Worm (Caenorhabditis elegans) whole organism, L4 larva: ENCODE measurements around the gene F08F1.9.

Experiments
- D1046.2 ChIP-seq: fragments of 200-800 bp; sonication (Bioruptor generic); IDR thresholded peaks from 2 replicates; pipeline ENCODE4 v1.3.6; 2022; ENCODE audit warnings: missing genetic modification characterization, missing compliant biosample characterization
- F49E8.2 ChIP-seq: sonication (generic microtip); optimal IDR thresholded peaks from 2 replicates; lab custom pipeline; 2016; ENCODE audit warnings: missing compliant biosample characterization, mild to moderate bottlenecking, missing genetic modification characterization, borderline replicate concordance
- R02D3.7 ChIP-seq: fragments of 150-350 bp; sonication (generic microtip); optimal IDR thresholded peaks from 3 replicates; lab custom pipeline; 2014; ENCODE audit warnings: missing biosample characterization, missing genetic modification characterization
- T26A8.4 ChIP-seq: fragments of 200-800 bp; sonication (Bioruptor generic); IDR thresholded peaks from 2 replicates; pipeline ENCODE4 v1.3.6; 2022; ENCODE audit warnings: missing genetic modification characterization, missing compliant biosample characterization
- Y105C5A.15 ChIP-seq: fragments of 200-800 bp; sonication (Bioruptor generic); IDR thresholded peaks from 2 replicates; pipeline ENCODE4 v1.3.6; 2022; ENCODE audit warnings: missing genetic modification characterization, missing compliant biosample characterization
- Y5F2A.4 ChIP-seq: fragments of 200-800 bp; sonication (Bioruptor generic); optimal IDR thresholded peaks from 2 replicates; lab custom pipeline; 2018; ENCODE audit warnings: mild to moderate bottlenecking, missing genetic modification characterization, missing compliant biosample characterization
- ZK337.2 ChIP-seq: fragments of 200-800 bp; sonication (Bioruptor generic); IDR thresholded peaks from 2 replicates; pipeline ENCODE4 v1.3.6; 2022; ENCODE audit warnings: missing genetic modification reagents, missing genetic modification characterization, missing compliant biosample characterization
- ZK546.5 ChIP-seq, 2 experiments: sonication (generic microtip); optimal IDR thresholded peaks; 2 replicates each; lab custom pipeline; 2017; ENCODE audit warnings: missing biosample characterization in 2 of 2, missing genetic modification characterization in 2 of 2
- aly-2 ChIP-seq: sonication (generic microtip); optimal IDR thresholded peaks from 2 replicates; lab custom pipeline; 2018; ENCODE audit warnings: missing biosample characterization, missing genetic modification characterization
- attf-4 ChIP-seq: sonication (generic microtip); optimal IDR thresholded peaks from 3 replicates; lab custom pipeline; 2017; ENCODE audit warnings: missing biosample characterization, missing genetic modification characterization
- ceh-32 ChIP-seq: sonication (generic microtip); optimal IDR thresholded peaks from 2 replicates; lab custom pipeline; 2016; ENCODE audit warnings: mild to moderate bottlenecking, missing genetic modification characterization, missing compliant biosample characterization; ENCODE audit not compliant: poor library complexity
- ceh-44 ChIP-seq: fragments of 200-800 bp; sonication (Bioruptor generic); IDR thresholded peaks from 2 replicates; pipeline ENCODE4 v1.3.6; 2022; ENCODE audit warnings: missing genetic modification reagents, missing genetic modification characterization, missing compliant biosample characterization
- ceh-82 ChIP-seq: sonication (generic microtip); optimal IDR thresholded peaks from 2 replicates; lab custom pipeline; 2017; ENCODE audit warnings: missing biosample characterization, missing genetic modification characterization
- cey-2 ChIP-seq: sonication (generic microtip); optimal IDR thresholded peaks from 3 replicates; lab custom pipeline; 2017; ENCODE audit warnings: missing genetic modification characterization, mild to moderate bottlenecking, missing compliant biosample characterization, antibody characterized with exemption, borderline replicate concordance; ENCODE audit not compliant: insufficient read depth
- ctbp-1 ChIP-seq: fragments of 200-800 bp; sonication (Bioruptor generic); IDR thresholded peaks from 2 replicates; pipeline ENCODE4 v1.3.6; 2022; ENCODE audit warnings: missing genetic modification reagents, missing genetic modification characterization, missing compliant biosample characterization
- daf-12 ChIP-seq: fragments of 150-350 bp; optimal IDR thresholded peaks from 2 replicates; lab custom pipeline; 2014; ENCODE audit warnings: missing biosample characterization, missing genetic modification reagents, missing genetic modification characterization
- daf-16 ChIP-seq, 3 experiments: sonication (generic microtip); optimal IDR thresholded peaks; 2 replicates each; lab custom pipeline; 2016 to 2017; ENCODE audit warnings: missing genetic modification characterization in 3 of 3, missing genetic modification reagents in 3 of 3, mild to moderate bottlenecking in 2 of 3, missing compliant biosample characterization in 2 of 3, missing biosample characterization in 1 of 3, moderate library complexity in 1 of 3
- daf-19 ChIP-seq: fragments of 200-800 bp; sonication (Bioruptor generic); conservative IDR thresholded peaks from 2 replicates; pipeline ENCODE4 v1.3.6; 2022; ENCODE audit warnings: missing genetic modification characterization, missing compliant biosample characterization
- dmd-8 ChIP-seq: fragments of 200-800 bp; sonication (Bioruptor generic); IDR thresholded peaks from 2 replicates; pipeline ENCODE4 v1.3.6; 2022; ENCODE audit warnings: missing genetic modification characterization, missing compliant biosample characterization
- dve-1 ChIP-seq: sonication (generic microtip); optimal IDR thresholded peaks from 2 replicates; lab custom pipeline; 2017; ENCODE audit warnings: antibody characterized with exemption, mild to moderate bottlenecking, missing genetic modification characterization, missing compliant biosample characterization; ENCODE audit not compliant: insufficient read depth
- egl-27 ChIP-seq: sonication (generic microtip); optimal IDR thresholded peaks from 3 replicates; lab custom pipeline; 2017; ENCODE audit warnings: missing biosample characterization, missing genetic modification reagents, missing genetic modification characterization
- fkh-10 ChIP-seq: fragments of 150-350 bp; optimal IDR thresholded peaks from 2 replicates; lab custom pipeline; 2014; ENCODE audit warnings: missing biosample characterization, missing genetic modification reagents, missing genetic modification characterization
- fos-1 ChIP-seq: fragments of 150-350 bp; optimal IDR thresholded peaks from 2 replicates; lab custom pipeline; 2014; ENCODE audit warnings: missing biosample characterization, missing genetic modification characterization
- gei-8 ChIP-seq: fragments of 200-800 bp; sonication (Bioruptor generic); optimal IDR thresholded peaks from 2 replicates; lab custom pipeline; 2018; ENCODE audit warnings: mild to moderate bottlenecking, missing genetic modification characterization, missing compliant biosample characterization
- hif-1 ChIP-seq, 2 experiments: sonication (generic microtip); optimal IDR thresholded peaks; 2 replicates each; lab custom pipeline; 2016 to 2017; ENCODE audit warnings: missing compliant biosample characterization in 2 of 2, missing genetic modification characterization in 2 of 2, missing genetic modification reagents in 2 of 2, missing genotype in 2 of 2, mild to moderate bottlenecking in 1 of 2
- hlh-30 ChIP-seq: sonication (generic microtip); optimal IDR thresholded peaks from 2 replicates; lab custom pipeline; 2017; ENCODE audit warnings: antibody characterized with exemption, mild to moderate bottlenecking, missing genetic modification characterization, missing compliant biosample characterization; ENCODE audit not compliant: insufficient read depth
- jun-1 ChIP-seq: fragments of 150-350 bp; optimal IDR thresholded peaks from 2 replicates; lab custom pipeline; 2014; ENCODE audit warnings: missing biosample characterization, missing genetic modification reagents, missing genetic modification characterization
- lin-13 ChIP-seq: fragments of 150-350 bp; optimal IDR thresholded peaks from 2 replicates; lab custom pipeline; 2014; ENCODE audit warnings: missing biosample characterization, missing genetic modification reagents, missing genetic modification characterization
- lin-15B ChIP-seq: fragments of 150-350 bp; sonication (generic microtip); optimal IDR thresholded peaks from 3 replicates; lab custom pipeline; 2014; ENCODE audit warnings: missing biosample characterization, missing genetic modification characterization
- lin-38 ChIP-seq: fragments of 200-800 bp; sonication (Bioruptor generic); IDR thresholded peaks from 2 replicates; pipeline ENCODE4 v1.3.6; 2022; ENCODE audit warnings: missing genetic modification reagents, missing genetic modification characterization, missing compliant biosample characterization
- madf-5 ChIP-seq, 2 experiments: fragments of 200-800 bp; sonication (Bioruptor generic); IDR thresholded peaks; 2 replicates each; pipeline ENCODE4 v1.3.6; 2022; ENCODE audit warnings: missing compliant biosample characterization in 2 of 2, missing genetic modification characterization in 2 of 2
- mdl-1 ChIP-seq, 2 experiments: fragments of 150-350 bp in 1 of 2; sonication (generic microtip) in 1 of 2; optimal IDR thresholded peaks; 2 replicates each; lab custom pipeline; 2014 to 2017; ENCODE audit warnings: missing biosample characterization in 2 of 2, missing genetic modification characterization in 2 of 2
- mep-1 ChIP-seq: fragments of 150-350 bp; sonication (generic microtip); optimal IDR thresholded peaks from 3 replicates; lab custom pipeline; 2014; ENCODE audit warnings: missing biosample characterization, missing genetic modification characterization
- mxl-3 ChIP-seq: fragments of 200-800 bp; sonication (Bioruptor generic); optimal IDR thresholded peaks from 2 replicates; lab custom pipeline; 2018; ENCODE audit warnings: mild to moderate bottlenecking, missing genetic modification characterization, missing compliant biosample characterization
- nhr-11 ChIP-seq: fragments of 150-350 bp; optimal IDR thresholded peaks from 2 replicates; lab custom pipeline; 2014; ENCODE audit warnings: missing biosample characterization, missing genetic modification characterization
- nhr-111 ChIP-seq: fragments of 200-800 bp; sonication (Bioruptor generic); optimal IDR thresholded peaks from 2 replicates; lab custom pipeline; 2018; ENCODE audit warnings: mild to moderate bottlenecking, missing genetic modification characterization, missing compliant biosample characterization
- nhr-237 ChIP-seq: sonication (generic microtip); optimal IDR thresholded peaks from 2 replicates; lab custom pipeline; 2017; ENCODE audit warnings: missing biosample characterization, missing genetic modification characterization
- nhr-6 ChIP-seq: fragments of 150-350 bp; optimal IDR thresholded peaks from 2 replicates; lab custom pipeline; 2014; ENCODE audit warnings: missing biosample characterization, missing genetic modification characterization
- nhr-76 ChIP-seq: fragments of 150-350 bp; optimal IDR thresholded peaks from 2 replicates; lab custom pipeline; 2014; ENCODE audit warnings: missing biosample characterization, missing genetic modification characterization
- pha-4 ChIP-seq, 2 experiments: fragments of 150-350 bp in 1 of 2; fragments of 200-800 bp in 1 of 2; sonication (Bioruptor generic) in 1 of 2; IDR thresholded peaks in 1 of 2; optimal IDR thresholded peaks in 1 of 2; 2 replicates each; pipeline versions ENCODE4 v1.3.6 to Lab custom; 2014 to 2022; ENCODE audit warnings: missing genetic modification characterization in 2 of 2, missing genetic modification reagents in 2 of 2, missing biosample characterization in 1 of 2, missing compliant biosample characterization in 1 of 2
- php-3 ChIP-seq: fragments of 200-800 bp; sonication (Bioruptor generic); IDR thresholded peaks from 2 replicates; pipeline ENCODE4 v1.3.6; 2022; ENCODE audit warnings: missing genetic modification reagents, missing genetic modification characterization, missing compliant biosample characterization
- rbr-2 ChIP-seq: sonication (generic microtip); optimal IDR thresholded peaks from 2 replicates; lab custom pipeline; 2016; ENCODE audit warnings: missing genotype, missing genetic modification characterization, missing compliant biosample characterization
- saeg-2 ChIP-seq: fragments of 200-800 bp; sonication (Bioruptor generic); IDR thresholded peaks from 2 replicates; pipeline ENCODE4 v1.3.6; 2022; ENCODE audit warnings: missing genetic modification reagents, missing genetic modification characterization, missing compliant biosample characterization
- sdz-12 ChIP-seq: fragments of 200-800 bp; sonication (Bioruptor generic); optimal IDR thresholded peaks from 2 replicates; lab custom pipeline; 2018; ENCODE audit warnings: mild to moderate bottlenecking, missing genetic modification characterization, missing compliant biosample characterization
- snpc-1.2 ChIP-seq: fragments of 200-800 bp; sonication (Bioruptor generic); IDR thresholded peaks from 2 replicates; pipeline ENCODE4 v1.3.6; 2022; ENCODE audit warnings: missing genetic modification reagents, missing genetic modification characterization, missing compliant biosample characterization
- tra-1 ChIP-seq: fragments of 200-800 bp; sonication (Bioruptor generic); IDR thresholded peaks from 2 replicates; pipeline ENCODE4 v1.3.6; 2022; ENCODE audit warnings: missing genetic modification reagents, missing genetic modification characterization, missing compliant biosample characterization
- vab-7 ChIP-seq: fragments of 200-800 bp; sonication (Bioruptor generic); IDR thresholded peaks from 2 replicates; pipeline ENCODE4 v1.3.6; 2022; ENCODE audit warnings: missing genetic modification reagents, missing genetic modification characterization, missing compliant biosample characterization
- zfp-2 ChIP-seq: sonication (generic microtip); optimal IDR thresholded peaks from 2 replicates; lab custom pipeline; 2016; ENCODE audit warnings: mild to moderate bottlenecking, missing genetic modification characterization, missing compliant biosample characterization
- zfp-3 ChIP-seq: fragments of 200-800 bp; sonication (Bioruptor generic); conservative IDR thresholded peaks from 2 replicates; pipeline ENCODE4 v1.3.6; 2022; ENCODE audit warnings: missing genetic modification reagents, missing genetic modification characterization, missing compliant biosample characterization
- zip-11 ChIP-seq: fragments of 200-800 bp; sonication (Bioruptor generic); IDR thresholded peaks from 2 replicates; pipeline ENCODE4 v1.3.6; 2022; ENCODE audit warnings: missing genetic modification characterization, missing compliant biosample characterization

The F08F1.9 gene

DNA sequence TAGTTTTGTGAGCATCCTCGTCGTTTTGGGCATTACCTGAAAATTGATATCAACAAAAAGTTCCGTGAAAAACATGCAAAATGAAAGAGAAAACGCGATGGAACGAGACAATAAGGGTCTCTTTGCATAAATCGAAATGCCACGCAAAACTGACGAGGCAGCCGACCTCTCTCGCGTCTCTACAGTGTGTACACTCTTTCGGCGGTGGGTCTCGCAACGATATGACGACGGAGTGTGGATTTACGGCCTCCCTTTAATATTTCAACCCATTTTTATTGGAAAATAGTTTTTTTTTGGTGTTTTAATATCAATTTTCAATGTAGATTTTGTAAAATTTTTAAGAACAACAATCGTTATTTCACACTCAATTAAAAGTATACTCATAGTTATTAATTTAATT lies 11.4 kb upstream of the F08F1.9 start, which contains the start of gene tag-123 (continued):
- TF ChIP-seq madf-5 (GFP tag; IDR thresholded peaks at IDR 0.05; lab: Robert Waterston, UW) (no peak), sdz-12 (GFP tag; lab: Kevin White, UChicago) (no peak), nhr-237 (tag; lab: Kevin White, UChicago) (no peak), pha-4 (GFP tag; IDR thresholded peaks at IDR 0.05; lab: Robert Waterston, UW) (0 out of 2 replicates have a peak, but pooled peaks have one; percentile 9), pha-4 (tag; optimal IDR thresholded peaks at IDR 0.05; lab: Kevin White, UChicago) (peak; percentile 68), ceh-32 (tag; lab: Kevin White, UChicago) (no peak), lin-38 (GFP tag; lab: Robert Waterston, UW) (no peak), zfp-2 (tag; lab: Kevin White, UChicago) (no peak), attf-4 (no peak), daf-12 (no peak), php-3 (GFP tag; lab: Robert Waterston, UW) (no peak), fkh-10 (GFP tag; lab: Kevin White, UChicago) (peak; percentile 46), nhr-76 (no peak), mdl-1 (tag; optimal IDR thresholded peaks at IDR 0.05; lab: Kevin White, UChicago) (no peak), ceh-44 (no peak), D1046.2 (no peak), egl-27 (tag; lab: Kevin White, UChicago) (no peak), fos-1 (no peak), zip-11 (no peak), T26A8.4 (GFP tag; lab: Robert Waterston, UW) (0 out of 2 replicates have a peak, but pooled peaks have one; percentile 19), hif-1 (tag; optimal IDR thresholded peaks at IDR 0.05; lab: Kevin White, UChicago) (peak in 1 of 2 experiments; percentile 47), zfp-3 (GFP tag; lab: Robert Waterston, UW) (no peak), mxl-3 (GFP tag; lab: Kevin White, UChicago) (no peak), nhr-11 (no peak), vab-7 (no peak), ZK337.2 (GFP tag; lab: Robert Waterston, UW) (no peak), jun-1 (tag; lab: Kevin White, UChicago) (no peak), ctbp-1 (GFP tag; lab: Robert Waterston, UW) (no peak), cey-2 (tag; lab: Kevin White, UChicago) (no peak), ZK546.5 (tag; optimal IDR thresholded peaks at IDR 0.05; lab: Kevin White, UChicago) (no peak), gei-8 (no peak), F49E8.2 (tag; lab: Kevin White, UChicago) (no peak), Y5F2A.4 (GFP tag; lab: Kevin White, UChicago) (no peak), dve-1 (tag; lab: Kevin White, UChicago) (peak; percentile 69), tra-1 (GFP tag; lab: Robert Waterston, UW) (no peak), R02D3.7 (peak; percentile 53), Y105C5A.15 (GFP tag; lab: Robert Waterston, UW) (no peak), hlh-30 (tag; lab: Kevin White, UChicago) (peak; percentile 56), daf-16 (GFP tag; optimal IDR thresholded peaks at IDR 0.05; lab: Kevin White, UChicago) (no peak), daf-16 (tag; optimal IDR thresholded peaks at IDR 0.05; lab: Kevin White, UChicago) (peak; percentile 51), nhr-111 (GFP tag; lab: Kevin White, UChicago) (no peak), dmd-8 (no peak), nhr-6 (tag; lab: Kevin White, UChicago) (peak; percentile 71), lin-13 (GFP tag; lab: Kevin White, UChicago) (peak; percentile 26), daf-19 (no peak), lin-15B (tag; lab: Kevin White, UChicago) (no peak), snpc-1.2 (GFP tag; lab: Robert Waterston, UW) (no peak), saeg-2 (GFP tag; lab: Robert Waterston, UW) (no peak), mep-1 (tag; lab: Kevin White, UChicago) (peak; percentile 74), ceh-82 (no peak), rbr-2 (tag; lab: Kevin White, UChicago) (peak; percentile 40), aly-2 (tag; lab: Kevin White, UChicago) (no peak)
